Fruit fly (Drosophila melanogaster): ENCODE data around the gene salt.
A peak's percentile ranks its signal among the peaks of the same experiment; 100 is the strongest.

The salt gene

DNA sequence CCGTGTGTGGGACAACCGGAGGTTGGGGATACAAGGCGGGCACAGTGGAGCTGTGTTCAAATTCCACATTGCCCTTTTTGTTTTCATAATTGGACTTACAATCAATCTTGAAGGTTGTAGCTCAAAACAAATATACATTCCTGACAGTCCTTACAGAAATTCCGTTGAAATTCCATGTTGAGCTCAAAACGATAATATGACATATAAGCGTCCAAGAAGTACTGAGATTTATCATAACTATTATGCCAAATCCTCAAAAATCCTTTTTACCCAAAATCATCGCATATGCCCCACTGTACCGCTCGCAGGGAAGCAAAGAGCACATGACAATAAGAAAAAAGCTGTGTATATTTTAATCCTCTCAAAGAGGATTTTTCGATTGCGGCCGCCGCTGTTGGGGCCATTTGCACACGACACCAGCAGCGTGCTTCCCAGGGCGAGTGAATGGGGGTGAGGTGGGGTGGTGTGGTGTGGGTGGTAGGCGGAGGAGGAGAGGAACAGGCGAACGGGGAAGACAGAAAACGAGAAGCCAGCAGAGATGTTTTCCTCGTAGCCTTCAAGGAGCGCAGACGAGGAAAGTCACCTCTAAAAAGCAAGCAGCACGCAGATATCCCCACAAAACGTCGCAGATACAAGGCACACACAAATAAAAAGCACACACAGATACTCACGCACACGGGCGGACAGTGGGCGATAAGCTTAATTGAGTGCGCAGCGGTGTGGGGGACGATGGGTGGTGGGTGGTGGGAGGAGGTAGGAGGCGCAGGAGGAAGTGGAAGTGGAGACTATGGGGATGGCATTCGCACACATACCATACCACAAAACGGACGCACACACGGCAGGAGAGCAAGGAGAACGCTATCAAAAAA lies 37.0 kb downstream of the salt start (continued):
- TF ChIP-seq sens (GFP tag) (peak; percentile 85), GATAe (GFP tag; conservative IDR thresholded peaks at IDR 0.05) (no peak), zen2 (GFP tag; IDR thresholded peaks at IDR 0.05; ENCODE audit: partially characterized antibody) (no peak), ranshi (GFP tag; IDR thresholded peaks at IDR 0.05) (peak; percentile 59; the same call in 1 of the 2 replicates), CG13894 (tag; optimal IDR thresholded peaks at IDR 0.05) (peak; percentile 5), Oaz (GFP tag; IDR thresholded peaks at IDR 0.05) (peak; percentile 50; the same call in 1 of the 2 replicates), hkb (optimal IDR thresholded peaks at IDR 0.05) (no peak), hkb (GFP tag; IDR thresholded peaks at IDR 0.05) (peak; percentile 75), Optix (GFP tag; IDR thresholded peaks at IDR 0.05) (peak; percentile 57; the same call in 2 of the 3 replicates), bowl (GFP tag; IDR thresholded peaks at IDR 0.05) (no peak), eyg (GFP tag; optimal IDR thresholded peaks at IDR 0.05) (peak; percentile 18), CG6689 (GFP tag; IDR thresholded peaks at IDR 0.05) (peak; percentile 53; the same call in 1 of the 2 replicates), wor (GFP tag; IDR thresholded peaks at IDR 0.05) (peak; percentile 45; the same call in 1 of the 2 replicates), Kr (GFP tag; optimal IDR thresholded peaks at IDR 0.05) (no peak), HmgD (GFP tag; optimal IDR thresholded peaks at IDR 0.05) (no peak), tin (GFP tag; optimal IDR thresholded peaks at IDR 0.05) (peak; percentile 12), lab (GFP tag; optimal IDR thresholded peaks at IDR 0.05) (peak; percentile 78), gem (tag; optimal IDR thresholded peaks at IDR 0.05) (peak; percentile 74), CG13624 (GFP tag; optimal IDR thresholded peaks at IDR 0.05) (peak; percentile 76), CG11398 (GFP tag; optimal IDR thresholded peaks at IDR 0.05) (peak; percentile 44), vnd (GFP tag; IDR thresholded peaks at IDR 0.05; ENCODE audit: partially characterized antibody) (no peak), CG12391 (tag; optimal IDR thresholded peaks at IDR 0.05) (peak; percentile 50), CG18262 (tag; optimal IDR thresholded peaks at IDR 0.05) (peak; percentile 58), sna (GFP tag; IDR thresholded peaks at IDR 0.05; ENCODE audit: partially characterized antibody) (no peak), CG2199 (GFP tag; IDR thresholded peaks at IDR 0.05) (no peak), H15 (GFP tag; IDR thresholded peaks at IDR 0.05) (0 out of 3 replicates have a peak, but pooled peaks have one; percentile 36), CG8478 (optimal IDR thresholded peaks at IDR 0.05) (no peak), B-H2 (GFP tag; optimal IDR thresholded peaks at IDR 0.05) (peak; percentile 22), dpn (GFP tag; optimal IDR thresholded peaks at IDR 0.05) (peak; percentile 55 to 61), CG15601 (tag; optimal IDR thresholded peaks at IDR 0.05) (peak; percentile 2), CG30431 (GFP tag; optimal IDR thresholded peaks at IDR 0.05) (peak; percentile 60), CG31224 (GFP tag; IDR thresholded peaks at IDR 0.05) (0 out of 2 replicates have a peak, but pooled peaks have one; percentile 42), Adf1 (GFP tag; IDR thresholded peaks at IDR 0.05) (peak; percentile 79), CrebB (tag; optimal IDR thresholded peaks at IDR 0.05) (no peak), pan (optimal IDR thresholded peaks at IDR 0.05) (no peak), pan (GFP tag; optimal IDR thresholded peaks at IDR 0.05 in 1 of 2, IDR thresholded peaks at IDR 0.05 in 1 of 2) (peak in 1 of 2 experiments; percentile 60), CG7963 (GFP tag; IDR thresholded peaks at IDR 0.05; ENCODE audit: partially characterized antibody) (no peak), Mes4 (GFP tag; optimal IDR thresholded peaks at IDR 0.05) (peak; percentile 58), shn (GFP tag; optimal IDR thresholded peaks at IDR 0.05) (peak; percentile 73), D19A (tag; optimal IDR thresholded peaks at IDR 0.05) (peak; percentile 40), row (GFP tag; IDR thresholded peaks at IDR 0.05) (peak; percentile 72), chn (GFP tag; optimal IDR thresholded peaks at IDR 0.05) (peak; percentile 5), croc (GFP tag; conservative IDR thresholded peaks at IDR 0.05) (peak; percentile 53; the same call in 2 of the 3 replicates), CG18764 (GFP tag; optimal IDR thresholded peaks at IDR 0.05) (peak; percentile 43), Atf6 (GFP tag; IDR thresholded peaks at IDR 0.05) (peak; percentile 38; the same call in 1 of the 2 replicates), CG5953 (GFP tag; IDR thresholded peaks at IDR 0.05) (0 out of 2 replicates have a peak, but pooled peaks have one; percentile 25), unpg (GFP tag; optimal IDR thresholded peaks at IDR 0.05) (peak; percentile 61), fru (optimal IDR thresholded peaks at IDR 0.05) (no peak), ab (GFP tag; optimal IDR thresholded peaks at IDR 0.05) (no peak), CG16863 (GFP tag; optimal IDR thresholded peaks at IDR 0.05) (peak; percentile 33)

Data from whole organism, embryonic.